Fruit fly (Drosophila melanogaster) whole organism, embryonic: Measurements from ENCODE around the gene CG42366.
A peak's percentile ranks its signal among the peaks of the same experiment; 100 is the strongest.

ENCODE experiments used
- B-H1 ChIP-seq: fragments of 200-800 bp; sonication (Bioruptor generic); IDR thresholded peaks from 3 replicates; pipeline ENCODE4 v1.3.6; 2022; ENCODE audit warnings: missing biosample characterization, missing genetic modification characterization
- CG10267 ChIP-seq: fragments of 200-800 bp; sonication (Bioruptor generic); optimal IDR thresholded peaks from 2 replicates; lab custom pipeline; 2018; ENCODE audit warnings: missing biosample characterization, mild to moderate bottlenecking, missing genetic modification characterization, moderate library complexity
- CG10654 ChIP-seq: fragments of 200-800 bp; sonication (Bioruptor generic); optimal IDR thresholded peaks from 2 replicates; lab custom pipeline; 2016; ENCODE audit warnings: missing biosample characterization, missing genetic modification characterization
- CG11247 ChIP-seq: fragments of 200-800 bp; sonication (Bioruptor generic); IDR thresholded peaks from 2 replicates; pipeline ENCODE4 v1.3.6; 2022; ENCODE audit warnings: missing biosample characterization, missing genetic modification characterization
- CG13624 ChIP-seq: fragments of 200-800 bp; sonication (Bioruptor generic); optimal IDR thresholded peaks from 2 replicates; lab custom pipeline; 2016; ENCODE audit warnings: missing biosample characterization, missing genetic modification characterization
- CG13775 ChIP-seq: fragments of 200-800 bp; sonication (Bioruptor generic); optimal IDR thresholded peaks from 3 replicates; lab custom pipeline; 2017; ENCODE audit warnings: missing biosample characterization, mild to moderate bottlenecking, missing genetic modification characterization
- CG14441 ChIP-seq: fragments of 200-800 bp; sonication (Bioruptor generic); IDR thresholded peaks from 2 replicates; pipeline ENCODE4 v1.3.6; 2022; ENCODE audit warnings: missing biosample characterization, missing genetic modification characterization
- CG14710 ChIP-seq: fragments of 200-800 bp; sonication (Bioruptor generic); optimal IDR thresholded peaks from 3 replicates; lab custom pipeline; 2019; ENCODE audit warnings: missing biosample characterization, mild to moderate bottlenecking, missing genetic modification characterization, moderate library complexity
- CG1647 ChIP-seq: fragments of 200-800 bp; sonication (Bioruptor generic); optimal IDR thresholded peaks from 3 replicates; lab custom pipeline; 2016; ENCODE audit warnings: missing biosample characterization, missing genetic modification characterization
- CG16863 ChIP-seq: fragments of 200-800 bp; sonication (Bioruptor generic); optimal IDR thresholded peaks from 3 replicates; lab custom pipeline; 2016; ENCODE audit warnings: missing biosample characterization, missing genetic modification characterization
- CG2116 ChIP-seq: fragments of 200-800 bp; sonication (Bioruptor generic); optimal IDR thresholded peaks from 3 replicates; lab custom pipeline; 2018; ENCODE audit warnings: missing biosample characterization, mild to moderate bottlenecking, missing genetic modification characterization
- CG2712 ChIP-seq: fragments of 200-800 bp; optimal IDR thresholded peaks from 3 replicates; lab custom pipeline; 2019; ENCODE audit warnings: missing biosample characterization, mild to moderate bottlenecking, missing genetic modification characterization, moderate library complexity
- CG33213 ChIP-seq: fragments of 200-800 bp; sonication (Bioruptor generic); optimal IDR thresholded peaks from 3 replicates; lab custom pipeline; 2016; ENCODE audit warnings: missing biosample characterization, missing genetic modification characterization
- CG6813 ChIP-seq: fragments of 200-800 bp; sonication (Bioruptor generic); optimal IDR thresholded peaks from 2 replicates; lab custom pipeline; 2017; ENCODE audit warnings: missing biosample characterization, missing genetic modification characterization, mild to moderate bottlenecking, moderate library complexity, missing genetic modification reagents
- CG7745 ChIP-seq: fragments of 200-800 bp; sonication (Bioruptor generic); optimal IDR thresholded peaks from 2 replicates; lab custom pipeline; 2018; ENCODE audit warnings: missing biosample characterization, mild to moderate bottlenecking, missing genetic modification characterization, moderate library complexity
- CG9215 ChIP-seq: fragments of 200-800 bp; sonication (Bioruptor generic); IDR thresholded peaks from 2 replicates; pipeline ENCODE4 v1.3.6; 2022; ENCODE audit warnings: missing biosample characterization, missing genetic modification characterization
- CoRest ChIP-seq: fragments of 200-800 bp; sonication (Bioruptor generic); optimal IDR thresholded peaks from 3 replicates; lab custom pipeline; 2018; ENCODE audit warnings: missing biosample characterization, mild to moderate bottlenecking, missing genetic modification characterization, moderate library complexity
- Drgx ChIP-seq: fragments of 200-800 bp; sonication (Bioruptor generic); IDR thresholded peaks from 2 replicates; pipeline ENCODE4 v1.3.6; 2022; ENCODE audit warnings: missing biosample characterization, missing genetic modification characterization
- E2f2 ChIP-seq: fragments of 200-800 bp; sonication (Bioruptor generic); IDR thresholded peaks from 2 replicates; pipeline ENCODE4 v1.3.6; 2022; ENCODE audit warnings: missing biosample characterization, missing genetic modification characterization
- Ets65A ChIP-seq: fragments of 200-800 bp; sonication (Bioruptor generic); peaks from one replicate; lab custom pipeline; 2016; ENCODE audit warnings: missing biosample characterization, missing genetic modification characterization
- Hr78 ChIP-seq, 2 experiments: fragments of 200-800 bp in 1 of 2; fragments of >200 bp in 1 of 2; sonication (Bioruptor generic) in 1 of 2; optimal IDR thresholded peaks; 2 replicates each; lab custom pipeline; 2017 to 2019; ENCODE audit warnings: missing biosample characterization in 2 of 2, missing genetic modification characterization in 2 of 2, mild to moderate bottlenecking in 1 of 2, moderate library complexity in 1 of 2
- Kr ChIP-seq: fragments of 200-800 bp; sonication (Bioruptor generic); optimal IDR thresholded peaks from 2 replicates; lab custom pipeline; 2017; ENCODE audit warnings: missing biosample characterization, mild to moderate bottlenecking, missing genetic modification characterization
- MTF-1 ChIP-seq: fragments of 200-800 bp; sonication (Bioruptor generic); optimal IDR thresholded peaks from 2 replicates; lab custom pipeline; 2018; ENCODE audit warnings: missing biosample characterization, mild to moderate bottlenecking, missing genetic modification characterization, borderline replicate concordance
- Nf-YB ChIP-seq: fragments of 200-800 bp; sonication (Bioruptor generic); optimal IDR thresholded peaks from 3 replicates; lab custom pipeline; 2019; ENCODE audit warnings: missing biosample characterization, mild to moderate bottlenecking, missing genetic modification characterization, moderate library complexity
- Rx ChIP-seq: fragments of 200-800 bp; sonication (Bioruptor generic); IDR thresholded peaks from 2 replicates; pipeline ENCODE4 v1.3.6; 2022; ENCODE audit warnings: missing biosample characterization, missing genetic modification characterization
- Side ChIP-seq: fragments of 200-800 bp; sonication (Bioruptor generic); optimal IDR thresholded peaks from 2 replicates; lab custom pipeline; 2016; ENCODE audit warnings: missing biosample characterization, missing genetic modification characterization
- Sry-β ChIP-seq: fragments of 200-800 bp; sonication (Bioruptor generic); optimal IDR thresholded peaks from 2 replicates; lab custom pipeline; 2018; ENCODE audit warnings: missing biosample characterization, mild to moderate bottlenecking, missing genetic modification characterization, moderate library complexity
- Ssrp ChIP-seq: fragments of 200-800 bp; sonication (Bioruptor generic); optimal IDR thresholded peaks from 2 replicates; lab custom pipeline; 2018; ENCODE audit warnings: missing biosample characterization, mild to moderate bottlenecking, missing genetic modification characterization, moderate library complexity
- Xbp1 ChIP-seq: fragments of 200-800 bp; sonication (Bioruptor generic); optimal IDR thresholded peaks from 3 replicates; lab custom pipeline; 2016; ENCODE audit warnings: missing biosample characterization, mild to moderate bottlenecking, missing genetic modification characterization
- ara ChIP-seq: fragments of 200-800 bp; sonication (Bioruptor generic); IDR thresholded peaks from 2 replicates; pipeline ENCODE4 v1.3.6; 2022; ENCODE audit warnings: missing biosample characterization, missing genetic modification characterization
- bowl ChIP-seq: fragments of 200-800 bp; sonication (Bioruptor generic); IDR thresholded peaks from 2 replicates; pipeline ENCODE4 v1.3.6; 2022; ENCODE audit warnings: missing biosample characterization, missing genetic modification characterization
- crp ChIP-seq, 2 experiments: fragments of 200-800 bp; sonication (Bioruptor generic); optimal IDR thresholded peaks; 2 replicates in 1 of 2; 3 replicates in 1 of 2; lab custom pipeline; 2017; ENCODE audit warnings: missing biosample characterization in 2 of 2, missing genetic modification characterization in 2 of 2, mild to moderate bottlenecking in 1 of 2, moderate library complexity in 1 of 2
- da ChIP-seq: fragments of 200-800 bp; sonication (Bioruptor generic); optimal IDR thresholded peaks from 2 replicates; lab custom pipeline; 2016; ENCODE audit warnings: missing biosample characterization, missing genetic modification characterization
- emc ChIP-seq: fragments of 200-800 bp; sonication (Bioruptor generic); optimal IDR thresholded peaks from 2 replicates; lab custom pipeline; 2016; ENCODE audit warnings: missing biosample characterization, missing genetic modification characterization
- ems ChIP-seq: fragments of 200-800 bp; sonication (Bioruptor generic); optimal IDR thresholded peaks from 3 replicates; lab custom pipeline; 2016; ENCODE audit warnings: missing biosample characterization, missing genetic modification characterization
- fd96Cb ChIP-seq: fragments of 200-800 bp; sonication (Bioruptor generic); optimal IDR thresholded peaks from 2 replicates; lab custom pipeline; 2018; ENCODE audit warnings: missing biosample characterization, mild to moderate bottlenecking, missing genetic modification characterization, moderate library complexity
- hbn ChIP-seq: fragments of 200-800 bp; sonication (Bioruptor generic); IDR thresholded peaks from 2 replicates; pipeline ENCODE4 v1.3.6; 2022; ENCODE audit warnings: missing biosample characterization, missing genetic modification characterization; ENCODE audit not compliant: partially characterized antibody
- kni ChIP-seq: fragments of 200-800 bp; sonication (Bioruptor generic); optimal IDR thresholded peaks from 3 replicates; lab custom pipeline; 2017; ENCODE audit warnings: mild to moderate bottlenecking, missing biosample characterization, missing genetic modification reagents, missing genetic modification characterization
- lola ChIP-seq, 3 experiments: fragments of >200 bp in 2 of 3; fragments of 200-800 bp in 1 of 3; sonication (Bioruptor generic) in 1 of 3; optimal IDR thresholded peaks; 2 replicates each; lab custom pipeline; 2017 to 2019; ENCODE audit warnings: missing biosample characterization in 3 of 3, missing genetic modification characterization in 3 of 3, mild to moderate bottlenecking in 1 of 3, moderate library complexity in 1 of 3
- onecut ChIP-seq: fragments of 200-800 bp; sonication (Bioruptor generic); IDR thresholded peaks from 2 replicates; pipeline ENCODE4 v1.3.6; 2022; ENCODE audit warnings: missing biosample characterization, missing genetic modification characterization
- p53 ChIP-seq: fragments of 200-800 bp; sonication (Bioruptor generic); optimal IDR thresholded peaks from 2 replicates; lab custom pipeline; 2016; ENCODE audit warnings: missing biosample characterization, missing genetic modification characterization
- pan ChIP-seq, 4 experiments: fragments of >200 bp in 3 of 4; fragments of 200-800 bp in 1 of 4; sonication (Bioruptor generic) in 1 of 4; optimal IDR thresholded peaks in 3 of 4; IDR thresholded peaks in 1 of 4; 2 replicates each; pipeline versions ENCODE4 v1.3.6 to Lab custom; 2017 to 2022; ENCODE audit warnings: missing biosample characterization in 2 of 4, missing genetic modification characterization in 2 of 4, mixed read lengths in 1 of 4
- pb ChIP-seq: fragments of 200-800 bp; sonication (Bioruptor generic); optimal IDR thresholded peaks from 3 replicates; lab custom pipeline; 2016; ENCODE audit warnings: missing biosample characterization, missing genetic modification characterization
- sd ChIP-seq: fragments of 200-800 bp; sonication (Bioruptor generic); optimal IDR thresholded peaks from 3 replicates; lab custom pipeline; 2018; ENCODE audit warnings: missing biosample characterization, mild to moderate bottlenecking, missing genetic modification characterization, moderate library complexity
- shn ChIP-seq: fragments of 200-800 bp; sonication (Bioruptor generic); optimal IDR thresholded peaks from 3 replicates; lab custom pipeline; 2016; ENCODE audit warnings: missing biosample characterization, missing genetic modification characterization
- sisA ChIP-seq: fragments of 200-800 bp; sonication (Bioruptor generic); IDR thresholded peaks from 2 replicates; pipeline ENCODE4 v1.3.6; 2022; ENCODE audit warnings: missing biosample characterization, missing genetic modification characterization
- slp2 ChIP-seq: fragments of 200-800 bp; sonication (Bioruptor generic); optimal IDR thresholded peaks from 2 replicates; lab custom pipeline; 2016; ENCODE audit warnings: missing biosample characterization, missing genetic modification characterization
- ttk ChIP-seq: fragments of 200-800 bp; sonication (Bioruptor generic); IDR thresholded peaks from 2 replicates; pipeline ENCODE4 v2.1.2; 2022; ENCODE audit warnings: missing biosample characterization, missing genetic modification characterization
- zen ChIP-seq: fragments of 200-800 bp; sonication (Bioruptor generic); optimal IDR thresholded peaks from 3 replicates; lab custom pipeline; 2018; ENCODE audit warnings: missing biosample characterization, mild to moderate bottlenecking, missing genetic modification characterization, moderate library complexity

The CG42366 gene

DNA sequence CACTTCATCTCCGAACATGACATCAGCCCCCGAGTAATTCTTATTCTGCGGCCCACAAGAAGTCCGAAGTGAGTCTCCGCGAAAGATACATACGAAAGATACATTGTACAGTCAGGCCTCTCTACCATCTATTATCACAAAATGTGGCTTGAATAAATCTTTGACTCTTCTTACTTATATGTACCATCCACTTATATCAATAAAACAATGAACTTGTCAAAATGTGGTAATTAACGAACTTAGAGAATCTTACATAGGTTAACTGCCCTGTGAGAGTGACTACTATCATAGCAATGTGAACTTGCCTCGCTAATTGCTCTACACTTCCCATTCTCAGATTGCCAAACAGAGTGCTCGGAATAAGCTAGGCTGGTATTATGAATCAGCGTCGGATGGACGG is 18.3 kb upstream of the CG42366 start (continued):
- TF ChIP-seq Hr78 (GFP tag; optimal IDR thresholded peaks at IDR 0.05; lab: Kevin White, UChicago) (no peak), CG14710 (tag; lab: Kevin White, UChicago) (no peak), Xbp1 (GFP tag; lab: Kevin White, UChicago) (no peak), sd (no peak), E2f2 (GFP tag; lab: Robert Waterston, UW) (no peak), CG13775 (no peak), emc (GFP tag; lab: Kevin White, UChicago) (no peak), Ets65A (GFP tag; lab: Kevin White, UChicago) (peak; percentile 18), CG9215 (GFP tag; lab: Robert Waterston, UW) (no peak), CG10267 (tag; lab: Kevin White, UChicago) (no peak), MTF-1 (no peak), ems (no peak), pb (no peak), Drgx (GFP tag; lab: Robert Waterston, UW) (peak; percentile 73), CG11247 (GFP tag; lab: Robert Waterston, UW) (peak; percentile 25; the same call in 1 of the 2 replicates), Ssrp (no peak), fd96Cb (tag; lab: Kevin White, UChicago) (no peak), CG13624 (GFP tag; lab: Kevin White, UChicago) (no peak), CG14441 (0 out of 2 replicates have a peak, but pooled peaks have one; percentile 29), Nf-YB (GFP tag; lab: Kevin White, UChicago) (no peak), Kr (GFP tag; lab: Kevin White, UChicago) (no peak), onecut (GFP tag; lab: Robert Waterston, UW) (no peak), ara (GFP tag; lab: Robert Waterston, UW) (no peak), pan (optimal IDR thresholded peaks at IDR 0.05; lab: Kevin White, UChicago) (no peak), pan (GFP tag; optimal IDR thresholded peaks at IDR 0.05 in 1 of 2, IDR thresholded peaks at IDR 0.05 in 1 of 2) (no peak), da (no peak), CG6813 (no peak), p53 (GFP tag; lab: Kevin White, UChicago) (no peak), crp (GFP tag; optimal IDR thresholded peaks at IDR 0.05; lab: Kevin White, UChicago) (no peak), CoRest (tag; lab: Kevin White, UChicago) (no peak), CG16863 (no peak), slp2 (GFP tag; lab: Kevin White, UChicago) (no peak), shn (GFP tag; lab: Kevin White, UChicago) (no peak), ttk (no peak), CG33213 (GFP tag; lab: Kevin White, UChicago) (no peak), Sry-β (no peak), zen (tag; lab: Kevin White, UChicago) (no peak)

DNA sequence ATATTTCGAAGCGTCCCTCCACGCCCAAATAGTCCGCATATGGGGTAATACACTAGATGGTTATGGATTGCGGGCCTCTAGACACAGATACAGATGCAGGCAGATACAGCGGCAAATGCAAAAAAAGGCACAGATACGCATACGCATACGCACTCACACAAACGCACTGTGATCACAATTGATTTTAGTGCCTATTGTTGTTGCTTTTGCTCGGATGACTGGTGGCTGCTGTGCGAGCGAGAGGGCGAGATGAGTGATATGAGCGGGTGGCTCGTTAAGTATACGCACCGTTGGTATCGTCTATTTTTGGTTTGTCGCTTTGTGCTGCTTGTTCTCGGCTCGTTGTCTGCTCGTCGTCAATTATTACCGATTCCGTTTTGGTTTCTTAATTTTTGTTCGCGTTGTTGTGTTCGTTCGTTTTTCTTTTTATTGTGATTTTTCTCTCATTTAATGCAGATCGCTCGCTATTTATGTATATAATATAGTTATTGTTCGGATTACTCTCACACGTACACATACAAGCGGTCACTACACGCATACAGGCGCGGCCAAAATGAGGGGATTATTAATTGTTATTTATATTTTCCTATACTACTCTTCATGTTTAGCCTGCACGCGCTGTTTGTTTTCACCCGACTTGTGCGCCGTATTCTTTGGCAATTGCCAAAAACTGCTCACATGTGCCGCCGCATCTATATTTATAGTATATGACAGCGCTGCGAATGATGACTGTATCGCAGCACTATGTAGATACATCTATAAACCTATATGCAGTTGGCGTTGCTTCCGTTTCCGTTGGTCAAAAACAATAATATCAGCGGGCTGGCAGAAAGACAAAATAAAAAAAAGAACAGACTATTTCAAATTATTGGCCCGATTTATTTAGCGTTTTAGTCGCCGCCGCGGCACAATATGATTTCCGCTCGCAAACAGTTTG is 17.4 kb upstream of the CG42366 start:
- no peak for TF ChIP-seq CG6813
- no peak for TF ChIP-seq bowl
- TF ChIP-seq CG10267 (tag; lab: Kevin White, UChicago) = no peak
- TF ChIP-seq sisA (GFP tag; lab: Robert Waterston, UW) = no peak
- TF ChIP-seq CG2116 = peak; percentile 6
- no peak for TF ChIP-seq CG1647
- TF ChIP-seq Rx (GFP tag; lab: Robert Waterston, UW) = no peak
- no peak for TF ChIP-seq CG10654
- TF ChIP-seq kni (GFP tag; lab: Kevin White, UChicago) = peak; percentile 27
- TF ChIP-seq hbn = no peak
- no peak for TF ChIP-seq B-H1 (GFP tag; lab: Robert Waterston, UW)
- TF ChIP-seq CG7745 (tag; lab: Kevin White, UChicago) = no peak
- TF ChIP-seq CG2712 (tag; lab: Kevin White, UChicago) = peak; percentile 18
- no peak for TF ChIP-seq Side (GFP tag; lab: Kevin White, UChicago)
- TF ChIP-seq ara (GFP tag; lab: Robert Waterston, UW) = no peak
- no peak for TF ChIP-seq lola (GFP tag; optimal IDR thresholded peaks at IDR 0.05; lab: Kevin White, UChicago)
